Worm (Caenorhabditis elegans) whole organism, young adult: ENCODE results near the gene srh-92.

Experiments
- F23B12.7 ChIP-seq: sonication (generic microtip); optimal IDR thresholded peaks from 2 replicates; lab custom pipeline; 2017; ENCODE audit warnings: missing genetic modification characterization, mild to moderate bottlenecking, missing compliant biosample characterization, antibody characterized with exemption, moderate library complexity; ENCODE audit not compliant: insufficient read depth
- akir-1 ChIP-seq: fragments of 200-800 bp; sonication (Bioruptor generic); optimal IDR thresholded peaks from 2 replicates; lab custom pipeline; 2018; ENCODE audit warnings: mild to moderate bottlenecking, missing genetic modification characterization, moderate library complexity, missing compliant biosample characterization
- ama-1 ChIP-seq, 3 experiments: fragments of 150-350 bp in 1 of 3; sonication (generic microtip) in 2 of 3; optimal IDR thresholded peaks; 2 replicates each; lab custom pipeline; 2014 to 2018; ENCODE audit warnings: missing biosample characterization in 2 of 3, missing genetic modification characterization in 2 of 3, missing genetic modification reagents in 2 of 3
- ceh-40 ChIP-seq: fragments of 200-800 bp; sonication (Bioruptor generic); IDR thresholded peaks from 2 replicates; pipeline ENCODE4 v1.3.6; 2022; ENCODE audit warnings: missing genetic modification characterization, missing compliant biosample characterization
- ceh-91 ChIP-seq: fragments of 200-800 bp; sonication (Bioruptor generic); IDR thresholded peaks from 2 replicates; pipeline ENCODE4 v1.3.6; 2022; ENCODE audit warnings: missing genetic modification reagents, missing genetic modification characterization, missing compliant biosample characterization
- dpl-1 ChIP-seq: fragments of 150-350 bp; optimal IDR thresholded peaks from 2 replicates; lab custom pipeline; 2014; ENCODE audit warnings: missing biosample characterization, missing genetic modification reagents, missing genetic modification characterization
- nfya-1 ChIP-seq: sonication (generic microtip); optimal IDR thresholded peaks from 2 replicates; lab custom pipeline; 2017; ENCODE audit warnings: antibody characterized with exemption, missing compliant biosample characterization, missing genetic modification characterization, borderline replicate concordance; ENCODE audit not compliant: insufficient read depth
- snpc-1.1 ChIP-seq: sonication (generic microtip); optimal IDR thresholded peaks from 2 replicates; lab custom pipeline; 2017; ENCODE audit warnings: missing genetic modification characterization, mild to moderate bottlenecking, missing compliant biosample characterization, antibody characterized with exemption, moderate library complexity, missing genotype, missing genetic modification reagents; ENCODE audit not compliant: insufficient read depth
- snpc-4 ChIP-seq, 5 experiments: fragments of 150-350 bp in 1 of 5; sonication (generic microtip) in 4 of 5; optimal IDR thresholded peaks; 2 replicates each; lab custom pipeline; 2014 to 2018; ENCODE audit warnings: missing genetic modification characterization in 5 of 5, missing biosample characterization in 3 of 5, antibody characterized with exemption in 2 of 5, mild to moderate bottlenecking in 2 of 5, missing compliant biosample characterization in 2 of 5, missing genotype in 2 of 5, moderate library complexity in 2 of 5, missing genetic modification reagents in 1 of 5
- unc-62 ChIP-seq: fragments of 150-350 bp; optimal IDR thresholded peaks from 2 replicates; lab custom pipeline; 2014; ENCODE audit warnings: missing biosample characterization, missing genetic modification reagents, missing genetic modification characterization

- TF ChIP-seq F23B12.7 (tag; lab: Kevin White, UChicago): no peak
- no peak for TF ChIP-seq snpc-1.1 (tag; lab: Kevin White, UChicago)
- TF ChIP-seq akir-1 (GFP tag; lab: Kevin White, UChicago): no peak
- no peak for TF ChIP-seq ama-1 (optimal IDR thresholded peaks at IDR 0.05; lab: Kevin White, UChicago)
- no peak for TF ChIP-seq ama-1 (GFP tag; optimal IDR thresholded peaks at IDR 0.05; lab: Kevin White, UChicago)
- no peak for TF ChIP-seq unc-62 (GFP tag; lab: Kevin White, UChicago)
- no peak for TF ChIP-seq ceh-91 (GFP tag; lab: Robert Waterston, UW)
- TF ChIP-seq dpl-1 (GFP tag; lab: Kevin White, UChicago): no peak
- TF ChIP-seq nfya-1 (tag; lab: Kevin White, UChicago): no peak
- no peak for TF ChIP-seq snpc-4 (GFP tag; optimal IDR thresholded peaks at IDR 0.05; lab: Kevin White, UChicago)
- no peak for TF ChIP-seq snpc-4 (tag; optimal IDR thresholded peaks at IDR 0.05; lab: Kevin White, UChicago)
- no peak for TF ChIP-seq ceh-40 (GFP tag; lab: Robert Waterston, UW)
Measured at ce11 chrV:7449303-7449827, 11.4 kb downstream of the srh-92 start, which contains the start of gene try-12.
